Worm (Caenorhabditis elegans) whole organism, L4 larva: Measurements from ENCODE around the gene C50H11.13.

Experiments
- R02D3.7 ChIP-seq: fragments of 150-350 bp; sonication (generic microtip); optimal IDR thresholded peaks from 3 replicates; lab custom pipeline; 2014; ENCODE audit warnings: missing biosample characterization, missing genetic modification characterization
- aly-2 ChIP-seq: sonication (generic microtip); optimal IDR thresholded peaks from 2 replicates; lab custom pipeline; 2018; ENCODE audit warnings: missing biosample characterization, missing genetic modification characterization
- ceh-32 ChIP-seq: sonication (generic microtip); optimal IDR thresholded peaks from 2 replicates; lab custom pipeline; 2016; ENCODE audit warnings: mild to moderate bottlenecking, missing genetic modification characterization, missing compliant biosample characterization; ENCODE audit not compliant: poor library complexity
- dve-1 ChIP-seq: sonication (generic microtip); optimal IDR thresholded peaks from 2 replicates; lab custom pipeline; 2017; ENCODE audit warnings: antibody characterized with exemption, mild to moderate bottlenecking, missing genetic modification characterization, missing compliant biosample characterization; ENCODE audit not compliant: insufficient read depth
- lim-7 ChIP-seq: fragments of 200-800 bp; sonication (Bioruptor generic); IDR thresholded peaks from 2 replicates; pipeline ENCODE4 v1.3.6; 2022; ENCODE audit warnings: missing genetic modification characterization, missing compliant biosample characterization
- mep-1 ChIP-seq: fragments of 150-350 bp; sonication (generic microtip); optimal IDR thresholded peaks from 3 replicates; lab custom pipeline; 2014; ENCODE audit warnings: missing biosample characterization, missing genetic modification characterization
- nhr-102 ChIP-seq: sonication (generic microtip); optimal IDR thresholded peaks from 2 replicates; lab custom pipeline; 2016; ENCODE audit warnings: mild to moderate bottlenecking, missing genetic modification characterization, moderate library complexity, missing compliant biosample characterization
- nhr-42 ChIP-seq: fragments of 200-800 bp; sonication (Bioruptor generic); IDR thresholded peaks from 2 replicates; pipeline ENCODE4 v1.3.6; 2022; ENCODE audit warnings: missing genetic modification characterization, missing compliant biosample characterization
- pha-4 ChIP-seq, 2 experiments: fragments of 150-350 bp in 1 of 2; fragments of 200-800 bp in 1 of 2; sonication (Bioruptor generic) in 1 of 2; IDR thresholded peaks in 1 of 2; optimal IDR thresholded peaks in 1 of 2; 2 replicates each; pipeline versions ENCODE4 v1.3.6 to Lab custom; 2014 to 2022; ENCODE audit warnings: missing genetic modification characterization in 2 of 2, missing genetic modification reagents in 2 of 2, missing biosample characterization in 1 of 2, missing compliant biosample characterization in 1 of 2
- pqm-1 ChIP-seq: sonication (generic microtip); optimal IDR thresholded peaks from 2 replicates; lab custom pipeline; 2017; ENCODE audit warnings: missing biosample characterization, missing genetic modification characterization
- unc-130 ChIP-seq: sonication (generic microtip); optimal IDR thresholded peaks from 2 replicates; lab custom pipeline; 2016; ENCODE audit warnings: missing genetic modification reagents, missing genetic modification characterization, missing compliant biosample characterization

DNA sequence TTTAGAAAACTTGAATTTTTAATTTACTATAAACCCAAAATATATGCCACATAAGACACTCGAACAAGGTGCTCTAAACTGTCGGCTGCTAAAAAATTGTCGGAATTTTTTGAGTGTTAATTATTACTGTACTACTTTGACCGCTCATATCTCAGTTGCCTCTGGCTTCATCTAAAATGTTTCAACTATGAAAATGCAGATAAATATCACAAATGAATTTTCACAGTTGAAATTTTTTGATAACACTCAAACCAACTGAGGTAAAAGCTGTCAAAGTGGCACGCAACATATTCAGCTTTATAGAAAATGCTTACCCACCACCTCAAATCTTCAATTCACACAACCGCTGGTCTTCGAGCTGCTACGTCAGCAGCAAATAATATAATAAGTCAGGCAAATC is 17.3 kb upstream of the C50H11.13 start, which contains the start of gene acs-21:
- TF ChIP-seq unc-130 (no peak), aly-2 (tag; lab: Kevin White, UChicago) (no peak), pha-4 (GFP tag; IDR thresholded peaks at IDR 0.05; lab: Robert Waterston, UW) (no peak), pha-4 (tag; optimal IDR thresholded peaks at IDR 0.05; lab: Kevin White, UChicago) (no peak), mep-1 (tag; lab: Kevin White, UChicago) (no peak), ceh-32 (no peak), R02D3.7 (no peak), dve-1 (no peak), nhr-102 (tag; lab: Kevin White, UChicago) (no peak), lim-7 (no peak), pqm-1 (tag; lab: Kevin White, UChicago) (no peak), nhr-42 (GFP tag; lab: Robert Waterston, UW) (no peak)
